Worm (Caenorhabditis elegans) whole organism, early embryonic: ENCODE measurements around the gene K01D12.20.

Experiments used
- B0310.2 ChIP-seq: sonication (generic microtip); optimal IDR thresholded peaks from 2 replicates; lab custom pipeline; 2016; ENCODE audit warnings: mild to moderate bottlenecking, missing genetic modification characterization, missing compliant biosample characterization
- ama-1 ChIP-seq: fragments of 150-350 bp; optimal IDR thresholded peaks from 2 replicates; lab custom pipeline; 2014
- flt-1 ChIP-seq: fragments of 200-800 bp; sonication (Bioruptor generic); IDR thresholded peaks from 2 replicates; pipeline ENCODE4 v1.3.6; 2022; ENCODE audit warnings: missing genetic modification characterization, missing compliant biosample characterization
- hmbx-1 ChIP-seq: sonication (generic microtip); optimal IDR thresholded peaks from 2 replicates; lab custom pipeline; 2016; ENCODE audit warnings: mild to moderate bottlenecking, missing genetic modification characterization, missing compliant biosample characterization
- pes-1 ChIP-seq: fragments of 200-800 bp; sonication (Bioruptor generic); IDR thresholded peaks from 2 replicates; pipeline ENCODE4 v1.3.6; 2022; ENCODE audit warnings: missing genetic modification reagents, missing genetic modification characterization, missing compliant biosample characterization

DNA sequence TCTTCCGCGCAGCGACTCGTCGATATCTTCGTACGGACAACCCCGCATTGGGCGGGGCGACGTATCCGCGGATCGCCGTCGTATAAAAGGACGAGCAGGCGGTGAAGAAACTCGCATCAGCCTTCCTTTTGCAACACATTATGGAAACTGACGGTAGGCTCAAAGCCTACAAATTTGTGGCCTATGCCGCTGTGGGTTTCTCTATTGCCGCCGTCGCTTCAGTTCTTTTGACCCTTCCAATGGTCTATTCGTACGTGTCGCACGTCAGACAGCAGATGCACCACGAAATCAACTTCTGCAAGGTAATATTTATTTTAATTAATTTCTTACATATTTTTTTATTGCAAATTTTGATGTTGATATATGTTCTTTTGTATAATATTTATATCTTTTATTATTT lies 47.7 kb downstream of the K01D12.20 start:
- TF ChIP-seq hmbx-1 = no peak
- TF ChIP-seq B0310.2 (tag; lab: Kevin White, UChicago) = no peak
- TF ChIP-seq ama-1 (lab: Kevin White, UChicago) = peak; percentile 8
- no peak for TF ChIP-seq pes-1 (GFP tag; lab: Robert Waterston, UW)
- no peak for TF ChIP-seq flt-1 (GFP tag; lab: Robert Waterston, UW)
